Worm (Caenorhabditis elegans) whole organism, L3 larva: ENCODE measurements around the gene ttr-35.

Experiments used
- R02D3.7 ChIP-seq: fragments of 150-350 bp; optimal IDR thresholded peaks from 2 replicates; lab custom pipeline; 2014; ENCODE audit warnings: missing biosample characterization, missing genetic modification characterization
- aly-2 ChIP-seq: fragments of 150-350 bp; optimal IDR thresholded peaks from 2 replicates; lab custom pipeline; 2014; ENCODE audit warnings: missing biosample characterization, missing genetic modification characterization
- ama-1 ChIP-seq: fragments of 150-350 bp; optimal IDR thresholded peaks from 2 replicates; lab custom pipeline; 2018
- ceh-16 ChIP-seq: sonication (generic microtip); optimal IDR thresholded peaks from 2 replicates; lab custom pipeline; 2017; ENCODE audit warnings: missing biosample characterization, missing genetic modification characterization
- ceh-82 ChIP-seq: fragments of 150-350 bp; optimal IDR thresholded peaks from 2 replicates; lab custom pipeline; 2014; ENCODE audit warnings: missing biosample characterization, missing genetic modification characterization
- ceh-9 ChIP-seq: sonication (generic microtip); optimal IDR thresholded peaks from 2 replicates; lab custom pipeline; 2018; ENCODE audit warnings: missing biosample characterization, missing genetic modification characterization
- daf-12 ChIP-seq: fragments of 150-350 bp; optimal IDR thresholded peaks from 2 replicates; lab custom pipeline; 2014; ENCODE audit warnings: missing biosample characterization, missing genetic modification reagents, missing genetic modification characterization
- egl-27 ChIP-seq: sonication (generic microtip); optimal IDR thresholded peaks from 4 replicates; lab custom pipeline; 2017; ENCODE audit warnings: missing biosample characterization, missing genetic modification reagents, missing genetic modification characterization
- egl-5 ChIP-seq: fragments of 150-350 bp; optimal IDR thresholded peaks from 2 replicates; lab custom pipeline; 2017; ENCODE audit warnings: missing biosample characterization, missing genetic modification reagents, missing genetic modification characterization, inconsistent platforms
- elt-1 ChIP-seq: fragments of 150-350 bp; optimal IDR thresholded peaks from 2 replicates; lab custom pipeline; 2014; ENCODE audit warnings: missing biosample characterization, missing genetic modification characterization
- elt-2 ChIP-seq: sonication (generic microtip); optimal IDR thresholded peaks from 2 replicates; lab custom pipeline; 2016; ENCODE audit warnings: missing genetic modification reagents, mild to moderate bottlenecking, missing genetic modification characterization, missing compliant biosample characterization
- elt-3 ChIP-seq, 3 experiments: fragments of 150-350 bp in 1 of 3; sonication (generic microtip) in 2 of 3; optimal IDR thresholded peaks; 2 replicates in 2 of 3; 4 replicates in 1 of 3; lab custom pipeline; 2014 to 2017; ENCODE audit warnings: missing biosample characterization in 3 of 3, missing genetic modification characterization in 3 of 3
- eor-1 ChIP-seq, 2 experiments: fragments of 150-350 bp; optimal IDR thresholded peaks; 2 replicates each; lab custom pipeline; 2014 to 2018; ENCODE audit warnings: missing biosample characterization in 2 of 2, missing genetic modification characterization in 2 of 2
- fkh-2 ChIP-seq: fragments of 150-350 bp; optimal IDR thresholded peaks from 2 replicates; lab custom pipeline; 2014; ENCODE audit warnings: missing biosample characterization, missing genetic modification reagents, missing genetic modification characterization
- fos-1 ChIP-seq: fragments of 150-350 bp; optimal IDR thresholded peaks from 2 replicates; lab custom pipeline; 2014; ENCODE audit warnings: missing biosample characterization, missing genetic modification characterization
- hmg-11 ChIP-seq: sonication (generic microtip); optimal IDR thresholded peaks from 2 replicates; lab custom pipeline; 2016; ENCODE audit warnings: missing genetic modification characterization, missing compliant biosample characterization
- jun-1 ChIP-seq: fragments of 150-350 bp; optimal IDR thresholded peaks from 2 replicates; lab custom pipeline; 2014; ENCODE audit warnings: missing biosample characterization, missing genetic modification reagents, missing genetic modification characterization
- lin-15B ChIP-seq: fragments of 150-350 bp; optimal IDR thresholded peaks from 2 replicates; lab custom pipeline; 2014; ENCODE audit warnings: missing biosample characterization, missing genetic modification characterization
- lsy-12 ChIP-seq: sonication (generic microtip); optimal IDR thresholded peaks from 2 replicates; lab custom pipeline; 2016; ENCODE audit warnings: mild to moderate bottlenecking, missing genetic modification characterization, missing compliant biosample characterization
- mdl-1 ChIP-seq: fragments of 150-350 bp; optimal IDR thresholded peaks from 2 replicates; lab custom pipeline; 2014; ENCODE audit warnings: missing biosample characterization, missing genetic modification characterization
- mml-1 ChIP-seq: fragments of 150-350 bp; sonication (generic microtip); optimal IDR thresholded peaks from 3 replicates; lab custom pipeline; 2014; ENCODE audit warnings: missing biosample characterization, missing genetic modification characterization
- nfya-1 ChIP-seq: sonication (generic microtip); optimal IDR thresholded peaks from 2 replicates; lab custom pipeline; 2017; ENCODE audit warnings: missing genetic modification characterization, mild to moderate bottlenecking, missing compliant biosample characterization, antibody characterized with exemption, moderate library complexity; ENCODE audit not compliant: insufficient read depth
- nhr-11 ChIP-seq: fragments of 150-350 bp; optimal IDR thresholded peaks from 2 replicates; lab custom pipeline; 2014; ENCODE audit warnings: missing biosample characterization, missing genetic modification characterization
- nhr-25 ChIP-seq: sonication (generic microtip); optimal IDR thresholded peaks from 2 replicates; lab custom pipeline; 2017; ENCODE audit warnings: missing biosample characterization, missing genetic modification characterization
- nhr-43 ChIP-seq: sonication (generic microtip); optimal IDR thresholded peaks from 2 replicates; lab custom pipeline; 2016; ENCODE audit warnings: mild to moderate bottlenecking, missing genetic modification characterization, missing compliant biosample characterization; ENCODE audit not compliant: poor library complexity, severe bottlenecking
- nhr-67 ChIP-seq: fragments of 150-350 bp; optimal IDR thresholded peaks from 2 replicates; lab custom pipeline; 2014; ENCODE audit warnings: missing biosample characterization, missing genetic modification characterization
- nhr-77 ChIP-seq: fragments of 150-350 bp; optimal IDR thresholded peaks from 2 replicates; lab custom pipeline; 2014; ENCODE audit warnings: missing biosample characterization, missing genetic modification characterization
- pha-4 ChIP-seq: fragments of 150-350 bp; optimal IDR thresholded peaks from 2 replicates; lab custom pipeline; 2014; ENCODE audit warnings: missing biosample characterization, missing genetic modification reagents, missing genetic modification characterization
- pqm-1 ChIP-seq: fragments of 150-350 bp; optimal IDR thresholded peaks from 2 replicates; lab custom pipeline; 2017; ENCODE audit warnings: missing biosample characterization, missing genetic modification characterization, inconsistent platforms
- skn-1 ChIP-seq: fragments of 150-350 bp; optimal IDR thresholded peaks from 2 replicates; lab custom pipeline; 2014; ENCODE audit warnings: missing biosample characterization, missing genetic modification characterization
- snpc-4 ChIP-seq: fragments of 150-350 bp; optimal IDR thresholded peaks from 2 replicates; lab custom pipeline; 2014; ENCODE audit warnings: missing biosample characterization, missing genetic modification characterization
- unc-39 ChIP-seq: sonication (generic microtip); optimal IDR thresholded peaks from 4 replicates; lab custom pipeline; 2017; ENCODE audit warnings: missing biosample characterization, missing genetic modification characterization
- zag-1 ChIP-seq: fragments of 150-350 bp; optimal IDR thresholded peaks from 2 replicates; lab custom pipeline; 2014; ENCODE audit warnings: missing biosample characterization, missing genetic modification characterization
- ztf-4 ChIP-seq: fragments of 150-350 bp; optimal IDR thresholded peaks from 2 replicates; lab custom pipeline; 2014; ENCODE audit warnings: missing biosample characterization, missing genetic modification characterization

The ttr-35 gene

DNA sequence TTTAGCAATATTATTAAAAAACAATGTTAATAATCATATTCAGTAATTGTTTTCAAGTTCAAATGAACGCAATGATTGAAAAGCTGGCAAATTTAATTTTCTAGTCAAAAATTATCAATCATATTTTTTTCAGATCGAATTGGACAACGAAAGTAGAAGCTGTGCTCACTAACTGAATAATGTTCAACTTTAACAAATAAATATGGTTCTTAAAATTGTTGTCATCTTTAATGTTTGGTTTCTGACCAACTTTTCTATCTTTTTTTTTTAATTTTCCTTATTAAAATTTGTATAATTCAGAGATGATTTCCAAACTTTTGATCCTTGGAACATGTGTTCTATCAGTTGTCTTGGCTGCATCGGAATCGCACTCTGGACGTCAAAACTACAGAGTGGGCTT lies at the start of gene ttr-35:
Gene ttr-35, plus strand, starts transcription at position 301 of the 400 bp plus-strand sequence.
- no peak for TF ChIP-seq ceh-9 (tag; lab: Kevin White, UChicago)
- no peak for TF ChIP-seq ceh-16 (tag; lab: Kevin White, UChicago)

DNA sequence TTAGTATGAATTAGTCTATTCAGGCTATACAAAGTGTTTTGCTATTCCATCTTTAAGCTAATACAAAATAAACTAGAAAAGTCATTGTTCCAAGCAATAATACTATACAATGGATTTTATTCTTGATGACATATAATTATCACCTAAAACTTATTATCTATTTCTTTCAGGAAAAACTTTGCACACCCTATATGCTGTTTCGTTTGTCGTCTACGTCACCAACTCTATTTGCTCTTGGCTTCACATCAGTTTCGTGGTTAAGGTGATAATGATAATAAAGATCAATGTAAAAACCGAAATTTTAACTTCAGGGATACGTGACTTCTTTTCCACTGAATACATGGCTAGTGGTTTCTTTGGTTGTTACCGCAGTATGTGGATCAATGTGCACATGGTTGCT lies 49.6 kb upstream of the ttr-35 start:
- TF ChIP-seq elt-2 (peak; percentile 29), pqm-1 (peak; percentile 33), pha-4 (tag; lab: Kevin White, UChicago) (no peak), fkh-2 (tag; lab: Kevin White, UChicago) (no peak)

DNA sequence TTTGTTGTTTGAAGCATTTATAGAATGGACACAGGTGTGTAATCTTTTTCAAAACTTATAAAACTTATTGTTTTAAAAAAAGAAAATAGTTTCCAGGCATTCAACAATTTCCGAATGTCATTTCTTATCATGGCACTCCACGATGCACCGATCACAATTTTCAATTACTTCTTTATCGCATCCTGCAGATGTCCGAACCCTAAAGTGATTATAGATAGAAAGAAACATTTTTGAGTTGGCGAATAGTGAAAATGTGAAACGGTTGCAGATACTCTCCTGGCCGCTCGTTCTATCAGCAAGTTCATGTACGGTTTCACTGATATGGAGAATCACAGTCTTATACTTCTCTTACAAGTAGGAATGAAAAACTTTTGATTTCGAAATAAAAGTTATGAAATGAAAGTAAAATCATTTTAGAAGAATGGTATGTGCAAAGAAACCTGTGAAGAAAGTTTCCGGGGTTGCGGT lies 49.1 kb upstream of the ttr-35 start, which contains the start of gene C15B12.2:
Gene C15B12.2, plus strand, starts transcription at position 418 of the 468 bp plus-strand sequence.
- peak; percentile 82 for TF ChIP-seq elt-2
- no peak for TF ChIP-seq nhr-11 (tag; lab: Kevin White, UChicago)

DNA sequence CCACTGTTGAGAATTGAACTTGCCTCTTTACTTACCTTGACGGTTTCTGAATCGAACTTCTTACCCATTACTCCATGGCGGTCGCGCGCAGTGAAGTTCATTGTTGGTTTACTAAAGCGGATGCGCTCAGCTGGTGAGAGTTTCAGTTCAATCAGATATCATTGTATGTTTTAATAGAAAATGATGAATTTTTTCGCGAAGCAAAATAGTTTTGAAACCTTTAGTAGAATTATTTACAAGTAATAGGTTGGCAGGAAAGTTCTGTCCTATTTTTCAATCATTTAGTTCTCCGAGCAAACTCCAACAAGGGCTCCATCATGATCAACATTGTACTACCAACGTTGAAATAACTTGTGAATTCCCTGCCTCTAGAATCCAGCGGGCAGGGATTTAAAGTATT lies 44.6 kb upstream of the ttr-35 start, which contains the start of gene C15B12.3:
Gene C15B12.3, minus strand, starts transcription at position 101 of the 400 bp plus-strand sequence.
- no peak for TF ChIP-seq daf-12 (tag; lab: Kevin White, UChicago)
- no peak for TF ChIP-seq ceh-9 (tag; lab: Kevin White, UChicago)
- TF ChIP-seq unc-39 (tag; lab: Kevin White, UChicago) = no peak
- no peak for TF ChIP-seq nfya-1 (tag; lab: Kevin White, UChicago)
- TF ChIP-seq aly-2 = no peak
- no peak for TF ChIP-seq egl-5 (tag; lab: Kevin White, UChicago)
- no peak for TF ChIP-seq ceh-82 (tag; lab: Kevin White, UChicago)
- TF ChIP-seq fkh-2 (tag; lab: Kevin White, UChicago) = no peak
- TF ChIP-seq mml-1 = no peak
- no peak for TF ChIP-seq nhr-43 (tag; lab: Kevin White, UChicago)
- TF ChIP-seq R02D3.7 = no peak
- no peak for TF ChIP-seq snpc-4 (tag; lab: Kevin White, UChicago)
- TF ChIP-seq eor-1 (tag; optimal IDR thresholded peaks at IDR 0.05; lab: Kevin White, UChicago) = no peak
- TF ChIP-seq elt-1 = no peak
- no peak for TF ChIP-seq ceh-16 (tag; lab: Kevin White, UChicago)
- TF ChIP-seq hmg-11 = no peak
- no peak for TF ChIP-seq nhr-25 (tag; lab: Kevin White, UChicago)
- TF ChIP-seq fos-1 (tag; lab: Kevin White, UChicago) = no peak

DNA sequence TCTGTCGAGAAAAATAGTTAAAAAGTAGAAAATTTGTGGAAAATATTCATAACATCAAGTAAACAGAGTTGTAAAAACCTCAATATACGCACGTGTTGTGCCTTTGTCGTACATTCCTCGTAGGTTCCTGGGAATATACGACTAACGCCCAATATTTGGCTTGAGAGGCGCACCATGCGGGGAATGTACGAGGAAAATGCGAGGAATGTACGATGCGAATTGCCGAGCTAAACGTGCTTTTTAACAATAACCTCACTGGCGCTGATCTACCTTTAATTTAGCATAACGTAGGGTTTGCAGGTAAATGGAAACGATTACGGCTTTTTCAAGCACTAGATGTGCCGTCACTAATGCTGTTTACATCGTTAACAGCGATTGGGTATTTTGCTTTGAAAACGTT lies 43.6 kb upstream of the ttr-35 start, which contains the start of gene C15B12.9:
Gene C15B12.9, plus strand, starts transcription at position 301 of the 400 bp plus-strand sequence.
- TF ChIP-seq ztf-4 (tag; lab: Kevin White, UChicago) (no peak), snpc-4 (tag; lab: Kevin White, UChicago) (no peak), jun-1 (tag; lab: Kevin White, UChicago) (no peak), skn-1 (tag; lab: Kevin White, UChicago) (no peak), ceh-82 (tag; lab: Kevin White, UChicago) (no peak), pha-4 (tag; lab: Kevin White, UChicago) (no peak), aly-2 (no peak), unc-39 (tag; lab: Kevin White, UChicago) (no peak), elt-3 (tag; optimal IDR thresholded peaks at IDR 0.05; lab: Kevin White, UChicago) (no peak), zag-1 (tag; lab: Kevin White, UChicago) (no peak), egl-27 (tag; lab: Kevin White, UChicago) (no peak), R02D3.7 (no peak), lsy-12 (no peak), ama-1 (lab: Kevin White, UChicago) (no peak)
- TF ChIP-seq, all 47 proteins: peak for 0

DNA sequence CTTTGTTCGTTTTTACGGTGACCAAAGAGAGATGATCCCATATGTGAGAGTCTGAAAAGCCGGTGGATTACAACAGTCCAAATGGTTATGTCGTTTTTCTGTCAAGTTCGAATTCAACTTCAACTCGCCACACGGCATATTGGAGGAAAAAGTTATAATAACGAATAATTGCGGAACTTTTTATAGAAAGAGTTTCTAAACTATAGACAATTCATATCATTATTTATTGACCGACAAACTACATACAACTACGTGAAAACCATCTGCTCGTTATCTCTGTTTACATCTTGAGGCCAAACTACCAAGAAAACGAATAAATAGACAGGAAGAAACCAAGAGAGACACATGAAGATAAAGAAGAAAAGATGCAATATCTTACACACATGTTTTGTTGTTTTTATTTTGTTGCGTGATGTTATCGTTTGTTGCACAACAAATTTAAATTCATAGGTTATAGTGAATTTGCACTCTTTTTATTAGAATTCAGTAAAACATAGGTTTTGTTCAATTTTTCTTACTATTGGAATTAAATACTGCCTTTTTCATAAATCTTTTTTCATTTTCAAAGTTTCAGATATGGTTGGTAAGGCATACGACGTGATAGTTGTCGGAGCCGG lies 38.3 kb upstream of the ttr-35 start, which contains the start of the genes C15B12.4 and C15B12.8:
Gene C15B12.4, minus strand, starts transcription at position 51 of the 617 bp plus-strand sequence.
Gene C15B12.8, plus strand, starts transcription at position 567 of the 617 bp plus-strand sequence.
- TF ChIP-seq lsy-12 (no peak), nhr-67 (no peak), nhr-77 (no peak), lin-15B (no peak), R02D3.7 (no peak), fos-1 (tag; lab: Kevin White, UChicago) (no peak), mdl-1 (tag; lab: Kevin White, UChicago) (no peak), nhr-11 (tag; lab: Kevin White, UChicago) (no peak), nhr-25 (tag; lab: Kevin White, UChicago) (no peak), nfya-1 (tag; lab: Kevin White, UChicago) (no peak), daf-12 (tag; lab: Kevin White, UChicago) (no peak)
- TF ChIP-seq, all 47 proteins: peak for 0
